Fruit fly (Drosophila melanogaster): Measurements from ENCODE around the gene CG13738.

DNA sequence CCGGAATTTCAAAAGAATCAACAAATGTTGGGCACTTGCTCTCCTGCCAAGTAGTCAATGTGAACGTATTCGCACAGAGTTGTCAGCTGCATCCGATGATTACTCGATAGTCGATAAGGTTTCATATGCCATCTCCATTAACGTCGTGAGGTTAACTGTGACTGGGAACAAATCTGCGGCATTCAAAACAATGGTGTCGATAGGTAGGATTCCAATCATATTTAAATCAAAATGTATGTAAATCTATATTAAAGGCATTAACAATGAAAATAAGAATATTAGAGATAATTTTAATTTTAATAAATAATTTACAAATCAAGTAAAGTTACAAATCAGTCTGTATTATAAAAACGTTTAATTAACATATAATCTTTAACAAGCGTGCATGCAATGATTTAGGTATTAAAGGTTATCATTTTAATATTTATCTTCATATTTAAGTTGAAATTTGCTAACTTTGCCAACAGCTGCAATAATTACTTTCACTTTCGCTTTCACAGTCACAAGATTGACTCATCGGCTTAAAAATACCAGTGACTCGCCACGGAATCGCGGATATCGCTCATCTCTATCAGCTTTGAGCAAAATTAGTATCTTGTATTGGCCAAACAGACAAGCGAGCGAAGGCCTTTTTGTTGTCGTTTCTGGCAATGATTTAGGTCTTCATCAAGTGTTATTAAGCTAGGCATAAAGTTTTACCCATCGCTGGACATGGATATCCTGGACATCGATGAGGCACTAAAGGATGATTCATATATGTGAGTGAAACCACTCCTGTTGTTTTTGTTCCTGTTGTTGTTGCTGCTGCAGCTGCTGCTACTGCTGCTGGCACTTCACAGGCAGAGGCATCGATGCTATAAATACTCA, 8.4 kb downstream of the CG13738 start, which contains the start of the genes Meics, Nxf3 and ssp2:
- TF ChIP-seq h (optimal IDR thresholded peaks at IDR 0.05) (no peak), ttk (optimal IDR thresholded peaks at IDR 0.05) (no peak), psq (optimal IDR thresholded peaks at IDR 0.05) (no peak), insv (optimal IDR thresholded peaks at IDR 0.05) (no peak), Sin3A (optimal IDR thresholded peaks at IDR 0.05) (no peak)
